Fruit fly (Drosophila melanogaster) whole organism, embryonic: ENCODE measurements around the gene CG10584.

Source experiments
- B-H1 ChIP-seq: fragments of 200-800 bp; sonication (Bioruptor generic); IDR thresholded peaks from 3 replicates; pipeline ENCODE4 v1.3.6; 2022; ENCODE audit warnings: missing biosample characterization, missing genetic modification characterization
- CG10959 ChIP-seq: fragments of 200-800 bp; sonication (Bioruptor generic); IDR thresholded peaks from 2 replicates; pipeline ENCODE4 v1.3.6; 2022; ENCODE audit warnings: missing biosample characterization, missing genetic modification characterization
- CG11398 ChIP-seq: fragments of 200-800 bp; sonication (Bioruptor generic); optimal IDR thresholded peaks from 2 replicates; lab custom pipeline; 2016; ENCODE audit warnings: missing biosample characterization, missing genetic modification characterization
- CG11696 ChIP-seq: fragments of 200-800 bp; sonication (Bioruptor generic); IDR thresholded peaks from 2 replicates; pipeline ENCODE4 v1.3.6; 2022; ENCODE audit warnings: missing biosample characterization, missing genetic modification characterization
- CG11723 ChIP-seq: fragments of 200-800 bp; sonication (Bioruptor generic); optimal IDR thresholded peaks from 2 replicates; lab custom pipeline; 2017; ENCODE audit warnings: missing biosample characterization, mild to moderate bottlenecking, missing genetic modification characterization
- CG1647 ChIP-seq: fragments of 200-800 bp; sonication (Bioruptor generic); optimal IDR thresholded peaks from 3 replicates; lab custom pipeline; 2016; ENCODE audit warnings: missing biosample characterization, missing genetic modification characterization
- CG17802 ChIP-seq: fragments of 200-800 bp; sonication (Bioruptor generic); optimal IDR thresholded peaks from 2 replicates; lab custom pipeline; 2018; ENCODE audit warnings: missing biosample characterization, mild to moderate bottlenecking, missing genetic modification characterization, moderate library complexity
- CG18599 ChIP-seq: fragments of 200-800 bp; sonication (Bioruptor generic); optimal IDR thresholded peaks from 3 replicates; lab custom pipeline; 2017; ENCODE audit warnings: missing biosample characterization, missing genetic modification characterization, mild to moderate bottlenecking, moderate library complexity, missing genetic modification reagents
- CG2199 ChIP-seq: fragments of 200-800 bp; sonication (Bioruptor generic); IDR thresholded peaks from 3 replicates; pipeline ENCODE4 v1.3.6; 2022; ENCODE audit warnings: missing biosample characterization, missing genetic modification characterization
- CG30431 ChIP-seq: fragments of 200-800 bp; sonication (Bioruptor generic); optimal IDR thresholded peaks from 2 replicates; lab custom pipeline; 2017; ENCODE audit warnings: missing biosample characterization, missing genetic modification characterization
- CG32532 ChIP-seq: fragments of 200-800 bp; sonication (Bioruptor generic); IDR thresholded peaks from 2 replicates; pipeline ENCODE4 v1.3.6; 2022; ENCODE audit warnings: missing biosample characterization, missing genetic modification characterization
- CG32772 ChIP-seq: fragments of 200-800 bp; sonication (Bioruptor generic); IDR thresholded peaks from 2 replicates; pipeline ENCODE4 v1.3.6; 2022; ENCODE audit warnings: missing biosample characterization, missing genetic modification characterization
- CG33557 ChIP-seq: fragments of 200-800 bp; sonication (Bioruptor generic); optimal IDR thresholded peaks from 2 replicates; lab custom pipeline; 2019; ENCODE audit warnings: missing biosample characterization, mild to moderate bottlenecking, missing genetic modification characterization, moderate library complexity
- CG7271 ChIP-seq: fragments of 200-800 bp; sonication (Bioruptor generic); optimal IDR thresholded peaks from 2 replicates; lab custom pipeline; 2018; ENCODE audit warnings: missing biosample characterization, mild to moderate bottlenecking, missing genetic modification characterization, moderate library complexity
- CG7963 ChIP-seq: fragments of 200-800 bp; sonication (Bioruptor generic); IDR thresholded peaks from 3 replicates; pipeline ENCODE4 v1.3.6; 2022; ENCODE audit warnings: missing biosample characterization, missing genetic modification characterization; ENCODE audit not compliant: partially characterized antibody
- CG8281 ChIP-seq: fragments of 200-800 bp; sonication (Bioruptor generic); optimal IDR thresholded peaks from 2 replicates; lab custom pipeline; 2018; ENCODE audit warnings: missing biosample characterization, mild to moderate bottlenecking, missing genetic modification characterization, moderate library complexity
- CG8359 ChIP-seq: fragments of 200-800 bp; sonication (Bioruptor generic); optimal IDR thresholded peaks from 2 replicates; lab custom pipeline; 2017; ENCODE audit warnings: missing biosample characterization, mild to moderate bottlenecking, missing genetic modification characterization, borderline replicate concordance
- CG8388 ChIP-seq: fragments of 200-800 bp; sonication (Bioruptor generic); optimal IDR thresholded peaks from 2 replicates; lab custom pipeline; 2019; ENCODE audit warnings: missing biosample characterization, mild to moderate bottlenecking, missing genetic modification characterization, moderate library complexity
- CG9215 ChIP-seq: fragments of 200-800 bp; sonication (Bioruptor generic); IDR thresholded peaks from 2 replicates; pipeline ENCODE4 v1.3.6; 2022; ENCODE audit warnings: missing biosample characterization, missing genetic modification characterization
- Drgx ChIP-seq: fragments of 200-800 bp; sonication (Bioruptor generic); IDR thresholded peaks from 2 replicates; pipeline ENCODE4 v1.3.6; 2022; ENCODE audit warnings: missing biosample characterization, missing genetic modification characterization
- Hr3 ChIP-seq: fragments of 200-800 bp; sonication (Bioruptor generic); optimal IDR thresholded peaks from 3 replicates; lab custom pipeline; 2016; ENCODE audit warnings: missing biosample characterization, missing genetic modification characterization
- Jarid2 ChIP-seq: fragments of 200-800 bp; sonication (Bioruptor generic); optimal IDR thresholded peaks from 3 replicates; lab custom pipeline; 2017; ENCODE audit warnings: mild to moderate bottlenecking, missing biosample characterization, missing genetic modification reagents, missing genetic modification characterization
- Mad ChIP-seq: fragments of 200-800 bp; sonication (Bioruptor generic); optimal IDR thresholded peaks from 2 replicates; lab custom pipeline; 2016; ENCODE audit warnings: missing biosample characterization, missing genetic modification characterization
- NC2α ChIP-seq: fragments of 200-800 bp; sonication (Bioruptor generic); optimal IDR thresholded peaks from 2 replicates; lab custom pipeline; 2016; ENCODE audit warnings: missing biosample characterization, missing genetic modification characterization
- Opbp ChIP-seq: fragments of 200-800 bp; sonication (Bioruptor generic); IDR thresholded peaks from 3 replicates; pipeline ENCODE4 v1.3.6; 2022; ENCODE audit warnings: missing biosample characterization, missing genetic modification characterization; ENCODE audit not compliant: partially characterized antibody
- Pdp1 ChIP-seq, 2 experiments: fragments of 200-800 bp; sonication (Bioruptor generic); optimal IDR thresholded peaks; 3 replicates each; lab custom pipeline; 2016; ENCODE audit warnings: missing biosample characterization in 2 of 2, missing genetic modification characterization in 2 of 2, mild to moderate bottlenecking in 1 of 2, moderate library complexity in 1 of 2
- Rx ChIP-seq: fragments of 200-800 bp; sonication (Bioruptor generic); IDR thresholded peaks from 2 replicates; pipeline ENCODE4 v1.3.6; 2022; ENCODE audit warnings: missing biosample characterization, missing genetic modification characterization
- Six4 ChIP-seq: fragments of 200-800 bp; sonication (Bioruptor generic); optimal IDR thresholded peaks from 2 replicates; lab custom pipeline; 2016; ENCODE audit warnings: missing biosample characterization, missing genetic modification characterization
- Sry-β ChIP-seq: fragments of 200-800 bp; sonication (Bioruptor generic); optimal IDR thresholded peaks from 2 replicates; lab custom pipeline; 2018; ENCODE audit warnings: missing biosample characterization, mild to moderate bottlenecking, missing genetic modification characterization, moderate library complexity
- Sry-δ ChIP-seq: fragments of 200-800 bp; sonication (Bioruptor generic); optimal IDR thresholded peaks from 2 replicates; lab custom pipeline; 2016; ENCODE audit warnings: missing biosample characterization, missing genetic modification characterization
- TFAM ChIP-seq: fragments of 200-800 bp; sonication (Bioruptor generic); optimal IDR thresholded peaks from 2 replicates; lab custom pipeline; 2017; ENCODE audit warnings: missing biosample characterization, missing genetic modification characterization, inconsistent platforms
- ab ChIP-seq: fragments of 200-800 bp; sonication (Bioruptor generic); optimal IDR thresholded peaks from 2 replicates; lab custom pipeline; 2016; ENCODE audit warnings: missing biosample characterization, missing genetic modification characterization
- ash1 ChIP-seq: fragments of 200-800 bp; sonication (Bioruptor generic); optimal IDR thresholded peaks from 2 replicates; lab custom pipeline; 2018; ENCODE audit warnings: missing biosample characterization, mild to moderate bottlenecking, missing genetic modification characterization
- disco-r ChIP-seq: fragments of 200-800 bp; sonication (Bioruptor generic); optimal IDR thresholded peaks from 2 replicates; lab custom pipeline; 2016; ENCODE audit warnings: missing biosample characterization, missing genetic modification characterization
- eyg ChIP-seq: fragments of 200-800 bp; sonication (Bioruptor generic); optimal IDR thresholded peaks from 3 replicates; lab custom pipeline; 2016; ENCODE audit warnings: missing biosample characterization, missing genetic modification characterization
- fru ChIP-seq: fragments of >200 bp; optimal IDR thresholded peaks from 2 replicates; lab custom pipeline; 2017
- gem ChIP-seq: fragments of 200-800 bp; sonication (Bioruptor generic); optimal IDR thresholded peaks from 2 replicates; lab custom pipeline; 2019; ENCODE audit warnings: missing biosample characterization, mild to moderate bottlenecking, missing genetic modification characterization, moderate library complexity
- gt ChIP-seq: fragments of 200-800 bp; sonication (Bioruptor generic); IDR thresholded peaks from 2 replicates; pipeline ENCODE4 v1.3.6; 2022; ENCODE audit warnings: missing biosample characterization, missing genetic modification characterization
- hth ChIP-seq: fragments of >200 bp; optimal IDR thresholded peaks from 2 replicates; lab custom pipeline; 2017; ENCODE audit warnings: inconsistent platforms
- kah ChIP-seq: fragments of 200-800 bp; sonication (Bioruptor generic); optimal IDR thresholded peaks from 2 replicates; lab custom pipeline; 2018; ENCODE audit warnings: missing biosample characterization, mild to moderate bottlenecking, missing genetic modification characterization
- pan ChIP-seq, 4 experiments: fragments of >200 bp in 3 of 4; fragments of 200-800 bp in 1 of 4; sonication (Bioruptor generic) in 1 of 4; optimal IDR thresholded peaks in 3 of 4; IDR thresholded peaks in 1 of 4; 2 replicates each; pipeline versions ENCODE4 v1.3.6 to Lab custom; 2017 to 2022; ENCODE audit warnings: missing biosample characterization in 2 of 4, missing genetic modification characterization in 2 of 4, mixed read lengths in 1 of 4
- pnt ChIP-seq: fragments of 200-800 bp; sonication (Bioruptor generic); optimal IDR thresholded peaks from 3 replicates; lab custom pipeline; 2016; ENCODE audit warnings: missing biosample characterization, missing genetic modification characterization
- sens ChIP-seq: fragments of 200-800 bp; sonication (Bioruptor generic); peaks from one replicate; lab custom pipeline; 2016; ENCODE audit warnings: missing biosample characterization, missing genetic modification characterization
- sug ChIP-seq: fragments of 200-800 bp; optimal IDR thresholded peaks from 2 replicates; lab custom pipeline; 2019; ENCODE audit warnings: missing biosample characterization, mild to moderate bottlenecking, missing genetic modification characterization, moderate library complexity
- tin ChIP-seq: fragments of 200-800 bp; sonication (Bioruptor generic); optimal IDR thresholded peaks from 3 replicates; lab custom pipeline; 2016; ENCODE audit warnings: missing biosample characterization, missing genetic modification characterization
- ttk ChIP-seq: fragments of 200-800 bp; sonication (Bioruptor generic); IDR thresholded peaks from 2 replicates; pipeline ENCODE4 v2.1.2; 2022; ENCODE audit warnings: missing biosample characterization, missing genetic modification characterization
- unpg ChIP-seq: fragments of 200-800 bp; sonication (Bioruptor generic); optimal IDR thresholded peaks from 3 replicates; lab custom pipeline; 2018; ENCODE audit warnings: missing biosample characterization, mild to moderate bottlenecking, missing genetic modification characterization, moderate library complexity
- usp ChIP-seq: fragments of >200 bp; optimal IDR thresholded peaks from 2 replicates; lab custom pipeline; 2017; ENCODE audit warnings: missing biosample characterization, missing genetic modification characterization
- vvl ChIP-seq: fragments of 200-800 bp; sonication (Bioruptor generic); IDR thresholded peaks from 2 replicates; pipeline ENCODE4 v1.3.6; 2022; ENCODE audit warnings: missing biosample characterization, missing genetic modification characterization
- wdn ChIP-seq: fragments of 200-800 bp; sonication (Bioruptor generic); IDR thresholded peaks from 2 replicates; pipeline ENCODE4 v1.3.6; 2022; ENCODE audit warnings: missing biosample characterization, missing genetic modification characterization

Gene CG10584

DNA sequence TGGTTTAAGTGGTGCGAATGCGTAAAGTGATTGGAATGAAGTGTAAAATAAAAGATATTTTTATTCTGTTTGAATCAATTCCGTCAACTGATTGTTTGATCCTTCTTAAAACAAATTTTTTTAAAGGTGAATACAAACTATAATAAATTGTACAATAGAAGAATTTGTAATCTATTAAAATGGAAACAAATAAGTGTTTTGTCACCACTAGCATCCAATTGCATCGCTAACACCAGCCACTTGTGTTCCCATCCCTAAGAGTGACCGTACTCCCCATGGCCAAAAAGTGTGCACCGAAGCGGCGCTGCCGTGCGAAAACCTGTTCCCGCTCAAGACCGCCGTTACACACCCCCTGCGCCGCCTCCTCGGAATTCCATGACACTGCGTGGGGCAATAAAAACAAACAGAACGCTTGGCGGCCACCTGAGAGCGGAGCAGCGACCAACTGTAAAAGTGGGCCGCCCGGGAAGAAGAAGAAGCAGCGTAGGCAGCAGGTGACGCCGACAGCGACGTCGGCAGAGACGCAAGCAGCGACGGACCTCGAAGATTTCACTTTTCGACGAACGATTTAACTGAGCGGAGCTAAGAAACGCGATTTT is 3.4 kb downstream of the CG10584 start, which contains the start of gene Pdss2 (continued):
- TF ChIP-seq pan (optimal IDR thresholded peaks at IDR 0.05; lab: Kevin White, UChicago) (no peak), pan (GFP tag; optimal IDR thresholded peaks at IDR 0.05 in 1 of 2, IDR thresholded peaks at IDR 0.05 in 1 of 2) (peak in 1 of 2 experiments; percentile 80), Jarid2 (GFP tag; lab: Kevin White, UChicago) (no peak), CG9215 (peak; percentile 73), ab (GFP tag; lab: Kevin White, UChicago) (peak; percentile 5), vvl (peak; percentile 78), NC2α (no peak), CG33557 (GFP tag; lab: Kevin White, UChicago) (peak; percentile 56), disco-r (GFP tag; lab: Kevin White, UChicago) (peak; percentile 25), usp (GFP tag; lab: Kevin White, UChicago) (no peak), Sry-δ (peak; percentile 94), CG11398 (GFP tag; lab: Kevin White, UChicago) (peak; percentile 32), Pdp1 (GFP tag; optimal IDR thresholded peaks at IDR 0.05; lab: Kevin White, UChicago) (peak; percentile 17 to 72), CG8359 (GFP tag; lab: Kevin White, UChicago) (no peak), Sry-β (GFP tag; lab: Kevin White, UChicago) (no peak), CG10959 (GFP tag; lab: Robert Waterston, UW) (peak; percentile 62; the same call in 1 of the 2 replicates), wdn (GFP tag; lab: Robert Waterston, UW) (peak; percentile 63; the same call in 1 of the 2 replicates), CG32772 (GFP tag; lab: Robert Waterston, UW) (peak; percentile 73), CG7963 (GFP tag; lab: Robert Waterston, UW) (0 out of 3 replicates have a peak, but pooled peaks have one; percentile 47), ash1 (GFP tag; lab: Kevin White, UChicago) (peak; percentile 42), CG30431 (GFP tag; lab: Kevin White, UChicago) (peak; percentile 30), gt (peak; percentile 55; the same call in 1 of the 2 replicates), hth (lab: Kevin White, UChicago) (no peak), fru (lab: Kevin White, UChicago) (no peak), CG11723 (no peak), Drgx (GFP tag; lab: Robert Waterston, UW) (peak; percentile 51), kah (peak; percentile 96), CG1647 (peak; percentile 67), tin (GFP tag; lab: Kevin White, UChicago) (peak; percentile 82), CG32532 (peak; percentile 82), Rx (GFP tag; lab: Robert Waterston, UW) (peak; percentile 61), Hr3 (GFP tag; lab: Kevin White, UChicago) (peak; percentile 75), CG11696 (GFP tag; lab: Robert Waterston, UW) (0 out of 2 replicates have a peak, but pooled peaks have one; percentile 33), TFAM (GFP tag; lab: Kevin White, UChicago) (no peak), CG7271 (no peak), Opbp (GFP tag; lab: Robert Waterston, UW) (peak; percentile 75), B-H1 (peak; percentile 45; the same call in 2 of the 3 replicates), Six4 (GFP tag; lab: Kevin White, UChicago) (peak; percentile 26), sens (GFP tag; lab: Kevin White, UChicago) (peak; percentile 91), CG8388 (peak; percentile 44), eyg (no peak), pnt (peak; percentile 63), CG18599 (GFP tag; lab: Kevin White, UChicago) (peak; percentile 65), Mad (GFP tag; lab: Kevin White, UChicago) (peak; percentile 51), CG8281 (peak; percentile 26), ttk (GFP tag; lab: Robert Waterston, UW) (peak; percentile 71), CG17802 (peak; percentile 42), unpg (GFP tag; lab: Kevin White, UChicago) (peak; percentile 59), sug (tag; lab: Kevin White, UChicago) (peak; percentile 91), gem (tag; lab: Kevin White, UChicago) (peak; percentile 83), CG2199 (GFP tag; lab: Robert Waterston, UW) (no peak)
